Worm (Caenorhabditis elegans): ENCODE results near the gene sumv-2.

DNA sequence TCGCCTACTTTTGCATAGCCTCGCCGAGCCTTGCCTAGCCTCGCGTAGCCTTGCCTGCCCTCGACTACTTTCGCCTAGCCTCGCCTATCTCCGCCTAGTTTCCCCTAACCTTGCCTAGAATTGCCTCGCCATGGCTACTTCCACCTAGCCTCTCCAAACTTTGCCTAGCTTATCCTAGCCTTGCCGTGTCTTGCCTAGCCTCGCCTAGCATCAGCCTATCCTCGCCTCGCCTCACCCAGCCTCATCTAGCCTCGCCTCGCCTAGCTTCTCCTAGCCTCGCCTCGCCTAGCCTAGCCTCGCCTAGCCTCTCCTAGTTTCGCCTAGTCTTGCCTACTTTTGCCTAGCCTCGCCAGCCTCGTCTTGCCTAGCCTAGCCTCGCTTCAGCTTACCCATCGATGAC, 49.7 kb downstream of the sumv-2 start:
- TF ChIP-seq unc-62 (GFP tag; optimal IDR thresholded peaks at IDR 0.05) (no peak), ekl-4 (GFP tag; IDR thresholded peaks at IDR 0.05) (no peak), F39B2.1 (GFP tag; IDR thresholded peaks at IDR 0.05) (no peak)

Measured in whole organism, young adult.